Worm (Caenorhabditis elegans): Measurements from ENCODE around the gene clec-215.

- TF ChIP-seq ceh-9 (tag; optimal IDR thresholded peaks at IDR 0.05) (no peak), madf-2 (tag; optimal IDR thresholded peaks at IDR 0.05) (no peak), ceh-34 (tag; optimal IDR thresholded peaks at IDR 0.05) (no peak), ama-1 (optimal IDR thresholded peaks at IDR 0.05) (no peak), pag-3 (tag; optimal IDR thresholded peaks at IDR 0.05; ENCODE audit: borderline replicate concordance) (no peak), ceh-31 (tag; optimal IDR thresholded peaks at IDR 0.05) (no peak), npax-4 (tag; optimal IDR thresholded peaks at IDR 0.05) (no peak), lim-6 (tag; optimal IDR thresholded peaks at IDR 0.05) (no peak), eyg-1 (tag; optimal IDR thresholded peaks at IDR 0.05) (no peak), ceh-30 (tag; optimal IDR thresholded peaks at IDR 0.05) (no peak), unc-55 (GFP tag; optimal IDR thresholded peaks at IDR 0.05) (no peak), unc-42 (tag; optimal IDR thresholded peaks at IDR 0.05) (no peak), tbx-2 (tag; optimal IDR thresholded peaks at IDR 0.05) (no peak), unc-86 (tag; optimal IDR thresholded peaks at IDR 0.05) (no peak)
Observed at ce11 chrV:7624652-7625051, 12.5 kb downstream of the clec-215 start, which contains the start of gene grsp-4.
